Fruit fly (Drosophila melanogaster) whole organism, embryonic: ENCODE data around the gene SMC3.
A peak's percentile ranks its signal among the peaks of the same experiment; 100 is the strongest.

Experiments used
- Adf1 ChIP-seq: fragments of 200-800 bp; sonication (Bioruptor generic); IDR thresholded peaks from 2 replicates; pipeline ENCODE4 v1.3.6; 2022; ENCODE audit warnings: missing biosample characterization, missing genetic modification characterization
- C15 ChIP-seq: fragments of 200-800 bp; sonication (Bioruptor generic); IDR thresholded peaks from 3 replicates; pipeline ENCODE4 v1.3.6; 2022; ENCODE audit warnings: missing biosample characterization, missing genetic modification characterization
- CG12155 ChIP-seq: fragments of 200-800 bp; sonication (Bioruptor generic); optimal IDR thresholded peaks from 3 replicates; lab custom pipeline; 2016; ENCODE audit warnings: missing biosample characterization, missing genetic modification characterization
- CG13894 ChIP-seq: fragments of 200-800 bp; sonication (Bioruptor generic); optimal IDR thresholded peaks from 3 replicates; lab custom pipeline; 2018; ENCODE audit warnings: missing biosample characterization, mild to moderate bottlenecking, missing genetic modification characterization, moderate library complexity
- CG14014 ChIP-seq: fragments of 200-800 bp; sonication (Bioruptor generic); IDR thresholded peaks from 2 replicates; pipeline ENCODE4 v1.3.6; 2022; ENCODE audit warnings: missing biosample characterization, missing genetic modification characterization
- CG15011 ChIP-seq: fragments of 200-800 bp; sonication (Bioruptor generic); optimal IDR thresholded peaks from 3 replicates; lab custom pipeline; 2018; ENCODE audit warnings: missing biosample characterization, mild to moderate bottlenecking, missing genetic modification characterization
- CG15479 ChIP-seq: fragments of 200-800 bp; sonication (Bioruptor generic); optimal IDR thresholded peaks from 3 replicates; lab custom pipeline; 2019; ENCODE audit warnings: missing biosample characterization, mild to moderate bottlenecking, missing genetic modification characterization, moderate library complexity
- CG31224 ChIP-seq: fragments of 200-800 bp; sonication (Bioruptor generic); IDR thresholded peaks from 2 replicates; pipeline ENCODE4 v1.3.6; 2022; ENCODE audit warnings: missing biosample characterization, missing genetic modification characterization
- CG31388 ChIP-seq: fragments of 200-800 bp; sonication (Bioruptor generic); optimal IDR thresholded peaks from 2 replicates; lab custom pipeline; 2016; ENCODE audit warnings: missing biosample characterization, missing genetic modification characterization
- CG34376 ChIP-seq: fragments of 200-800 bp; sonication (Bioruptor generic); optimal IDR thresholded peaks from 2 replicates; lab custom pipeline; 2018; ENCODE audit warnings: missing biosample characterization, mild to moderate bottlenecking, missing genetic modification characterization
- CG3726 ChIP-seq: fragments of 200-800 bp; sonication (Bioruptor generic); IDR thresholded peaks from 3 replicates; pipeline ENCODE4, ENCODE4 v1.3.6; 2022; ENCODE audit warnings: missing biosample characterization, missing genetic modification characterization
- CG6654 ChIP-seq: fragments of 200-800 bp; sonication (Bioruptor generic); optimal IDR thresholded peaks from 2 replicates; lab custom pipeline; 2017; ENCODE audit warnings: missing biosample characterization, mild to moderate bottlenecking, missing genetic modification characterization
- CG6689 ChIP-seq: fragments of 200-800 bp; sonication (Bioruptor generic); IDR thresholded peaks from 2 replicates; pipeline ENCODE4 v1.3.6; 2022; ENCODE audit warnings: missing biosample characterization, missing genetic modification characterization
- CG7786 ChIP-seq: fragments of 200-800 bp; sonication (Bioruptor generic); optimal IDR thresholded peaks from 2 replicates; lab custom pipeline; 2016; ENCODE audit warnings: missing biosample characterization, missing genetic modification characterization
- CG9437 ChIP-seq: fragments of 200-800 bp; sonication (Bioruptor generic); optimal IDR thresholded peaks from 2 replicates; lab custom pipeline; 2018; ENCODE audit warnings: missing biosample characterization, mild to moderate bottlenecking, missing genetic modification characterization
- CG9932 ChIP-seq: fragments of 200-800 bp; sonication (Bioruptor generic); IDR thresholded peaks from 2 replicates; pipeline ENCODE4 v1.3.6; 2022; ENCODE audit warnings: missing biosample characterization, missing genetic modification characterization
- CTCF ChIP-seq: fragments of 200-800 bp; sonication (Bioruptor generic); optimal IDR thresholded peaks from 2 replicates; lab custom pipeline; 2017; ENCODE audit warnings: missing biosample characterization, mild to moderate bottlenecking, missing genetic modification characterization, moderate library complexity
- Dip2 ChIP-seq: fragments of 200-800 bp; sonication (Bioruptor generic); IDR thresholded peaks from 2 replicates; pipeline ENCODE4 v1.3.6; 2022; ENCODE audit warnings: missing biosample characterization, missing genetic modification characterization
- Dip3 ChIP-seq: fragments of 200-800 bp; sonication (Bioruptor generic); optimal IDR thresholded peaks from 3 replicates; lab custom pipeline; 2016; ENCODE audit warnings: missing biosample characterization, missing genetic modification characterization
- Doc2 ChIP-seq: fragments of 200-800 bp; sonication (Bioruptor generic); IDR thresholded peaks from 2 replicates; pipeline ENCODE4 v1.3.6; 2022; ENCODE audit warnings: missing biosample characterization, missing genetic modification characterization
- Gsc ChIP-seq: fragments of 200-800 bp; sonication (Bioruptor generic); IDR thresholded peaks from 2 replicates; pipeline ENCODE4 v1.3.6; 2022; ENCODE audit warnings: missing biosample characterization, missing genetic modification characterization
- H2.0 ChIP-seq: fragments of 200-800 bp; sonication (Bioruptor generic); IDR thresholded peaks from 2 replicates; pipeline ENCODE4 v1.3.6; 2022; ENCODE audit warnings: missing biosample characterization, missing genetic modification characterization
- Hsf ChIP-seq: fragments of 200-800 bp; sonication (Bioruptor generic); optimal IDR thresholded peaks from 3 replicates; lab custom pipeline; 2016; ENCODE audit warnings: missing biosample characterization, missing genetic modification characterization
- Pdp1 ChIP-seq, 2 experiments: fragments of 200-800 bp; sonication (Bioruptor generic); optimal IDR thresholded peaks; 3 replicates each; lab custom pipeline; 2016; ENCODE audit warnings: missing biosample characterization in 2 of 2, missing genetic modification characterization in 2 of 2, mild to moderate bottlenecking in 1 of 2, moderate library complexity in 1 of 2
- Ravus ChIP-seq: fragments of 200-800 bp; sonication (Bioruptor generic); IDR thresholded peaks from 2 replicates; pipeline ENCODE4 v1.3.6; 2022; ENCODE audit warnings: missing biosample characterization, missing genetic modification characterization
- bigmax ChIP-seq: fragments of 200-800 bp; sonication (Bioruptor generic); optimal IDR thresholded peaks from 2 replicates; lab custom pipeline; 2018; ENCODE audit warnings: missing biosample characterization, mild to moderate bottlenecking, missing genetic modification characterization
- br ChIP-seq: fragments of >200 bp; optimal IDR thresholded peaks from 2 replicates; lab custom pipeline; 2017
- cg ChIP-seq: fragments of 200-800 bp; sonication (Bioruptor generic); optimal IDR thresholded peaks from 3 replicates; lab custom pipeline; 2019; ENCODE audit warnings: missing biosample characterization, mild to moderate bottlenecking, missing genetic modification characterization, moderate library complexity
- croc ChIP-seq: fragments of 200-800 bp; sonication (Bioruptor generic); conservative IDR thresholded peaks from 3 replicates; pipeline ENCODE4 v1.3.6; 2022; ENCODE audit warnings: missing biosample characterization, missing genetic modification characterization
- dati ChIP-seq: fragments of 200-800 bp; sonication (Bioruptor generic); IDR thresholded peaks from 2 replicates; pipeline ENCODE4 v1.3.6; 2022; ENCODE audit warnings: missing biosample characterization, missing genetic modification characterization
- dmrt99B ChIP-seq: fragments of 200-800 bp; sonication (Bioruptor generic); optimal IDR thresholded peaks from 2 replicates; lab custom pipeline; 2018; ENCODE audit warnings: missing biosample characterization, mild to moderate bottlenecking, missing genetic modification characterization, moderate library complexity
- esg ChIP-seq: fragments of 200-800 bp; sonication (Bioruptor generic); conservative IDR thresholded peaks from 2 replicates; pipeline ENCODE4 v1.3.6; 2022; ENCODE audit warnings: missing biosample characterization, missing genetic modification characterization
- ftz-f1 ChIP-seq: fragments of 200-800 bp; sonication (Bioruptor generic); optimal IDR thresholded peaks from 2 replicates; lab custom pipeline; 2016; ENCODE audit warnings: missing biosample characterization, missing genetic modification characterization
- her ChIP-seq: fragments of 200-800 bp; sonication (Bioruptor generic); optimal IDR thresholded peaks from 2 replicates; lab custom pipeline; 2016; ENCODE audit warnings: missing biosample characterization, missing genetic modification characterization
- klu ChIP-seq: fragments of 200-800 bp; sonication (Bioruptor generic); IDR thresholded peaks from 2 replicates; pipeline ENCODE4 v1.3.6; 2022; ENCODE audit warnings: missing biosample characterization, missing genetic modification characterization
- lab ChIP-seq: fragments of 200-800 bp; sonication (Bioruptor generic); optimal IDR thresholded peaks from 3 replicates; lab custom pipeline; 2017; ENCODE audit warnings: missing biosample characterization, missing genetic modification characterization, mild to moderate bottlenecking, moderate library complexity, missing genetic modification reagents
- lov ChIP-seq, 2 experiments: fragments of 200-800 bp in 1 of 2; fragments of >200 bp in 1 of 2; sonication (Bioruptor generic) in 1 of 2; IDR thresholded peaks in 1 of 2; optimal IDR thresholded peaks in 1 of 2; 2 replicates in 1 of 2; 3 replicates in 1 of 2; pipeline versions ENCODE4 v1.3.6 to Lab custom; 2017 to 2022; ENCODE audit warnings: missing biosample characterization in 1 of 2, missing genetic modification characterization in 1 of 2
- phol ChIP-seq: fragments of 200-800 bp; sonication (Bioruptor generic); optimal IDR thresholded peaks from 3 replicates; lab custom pipeline; 2018; ENCODE audit warnings: missing biosample characterization, mild to moderate bottlenecking, missing genetic modification characterization, moderate library complexity
- ranshi ChIP-seq: fragments of 200-800 bp; sonication (Bioruptor generic); IDR thresholded peaks from 2 replicates; pipeline ENCODE4 v1.3.6; 2022; ENCODE audit warnings: missing biosample characterization, missing genetic modification characterization
- repo ChIP-seq: fragments of 200-800 bp; sonication (Bioruptor generic); optimal IDR thresholded peaks from 2 replicates; lab custom pipeline; 2016; ENCODE audit warnings: missing biosample characterization, missing genetic modification characterization
- ro ChIP-seq: fragments of 200-800 bp; sonication (Bioruptor generic); IDR thresholded peaks from 2 replicates; pipeline ENCODE4 v1.3.6; 2022; ENCODE audit warnings: missing biosample characterization, missing genetic modification characterization
- run ChIP-seq: fragments of 200-800 bp; sonication (Bioruptor generic); optimal IDR thresholded peaks from 3 replicates; lab custom pipeline; 2018; ENCODE audit warnings: missing biosample characterization, mild to moderate bottlenecking, missing genetic modification characterization
- scrt ChIP-seq: fragments of 200-800 bp; sonication (Bioruptor generic); optimal IDR thresholded peaks from 2 replicates; lab custom pipeline; 2018; ENCODE audit warnings: missing biosample characterization, mild to moderate bottlenecking, missing genetic modification characterization, moderate library complexity
- slbo ChIP-seq: fragments of 200-800 bp; sonication (Bioruptor generic); IDR thresholded peaks from 2 replicates; pipeline ENCODE4 v1.3.6; 2022; ENCODE audit warnings: missing biosample characterization, missing genetic modification characterization
- ssp ChIP-seq: fragments of 200-800 bp; sonication (Bioruptor generic); IDR thresholded peaks from 2 replicates; pipeline ENCODE4 v1.3.6; 2022; ENCODE audit warnings: missing biosample characterization, missing genetic modification characterization
- ttk ChIP-seq: fragments of 200-800 bp; sonication (Bioruptor generic); IDR thresholded peaks from 2 replicates; pipeline ENCODE4 v2.1.2; 2022; ENCODE audit warnings: missing biosample characterization, missing genetic modification characterization
- usp ChIP-seq: fragments of >200 bp; optimal IDR thresholded peaks from 2 replicates; lab custom pipeline; 2017; ENCODE audit warnings: missing biosample characterization, missing genetic modification characterization
- wdn ChIP-seq: fragments of 200-800 bp; sonication (Bioruptor generic); IDR thresholded peaks from 2 replicates; pipeline ENCODE4 v1.3.6; 2022; ENCODE audit warnings: missing biosample characterization, missing genetic modification characterization
- wek ChIP-seq: fragments of 200-800 bp; sonication (Bioruptor generic); optimal IDR thresholded peaks from 3 replicates; lab custom pipeline; 2018; ENCODE audit warnings: missing biosample characterization, mild to moderate bottlenecking, missing genetic modification characterization, moderate library complexity
- zen ChIP-seq: fragments of 200-800 bp; sonication (Bioruptor generic); optimal IDR thresholded peaks from 3 replicates; lab custom pipeline; 2018; ENCODE audit warnings: missing biosample characterization, mild to moderate bottlenecking, missing genetic modification characterization, moderate library complexity

Gene SMC3

DNA sequence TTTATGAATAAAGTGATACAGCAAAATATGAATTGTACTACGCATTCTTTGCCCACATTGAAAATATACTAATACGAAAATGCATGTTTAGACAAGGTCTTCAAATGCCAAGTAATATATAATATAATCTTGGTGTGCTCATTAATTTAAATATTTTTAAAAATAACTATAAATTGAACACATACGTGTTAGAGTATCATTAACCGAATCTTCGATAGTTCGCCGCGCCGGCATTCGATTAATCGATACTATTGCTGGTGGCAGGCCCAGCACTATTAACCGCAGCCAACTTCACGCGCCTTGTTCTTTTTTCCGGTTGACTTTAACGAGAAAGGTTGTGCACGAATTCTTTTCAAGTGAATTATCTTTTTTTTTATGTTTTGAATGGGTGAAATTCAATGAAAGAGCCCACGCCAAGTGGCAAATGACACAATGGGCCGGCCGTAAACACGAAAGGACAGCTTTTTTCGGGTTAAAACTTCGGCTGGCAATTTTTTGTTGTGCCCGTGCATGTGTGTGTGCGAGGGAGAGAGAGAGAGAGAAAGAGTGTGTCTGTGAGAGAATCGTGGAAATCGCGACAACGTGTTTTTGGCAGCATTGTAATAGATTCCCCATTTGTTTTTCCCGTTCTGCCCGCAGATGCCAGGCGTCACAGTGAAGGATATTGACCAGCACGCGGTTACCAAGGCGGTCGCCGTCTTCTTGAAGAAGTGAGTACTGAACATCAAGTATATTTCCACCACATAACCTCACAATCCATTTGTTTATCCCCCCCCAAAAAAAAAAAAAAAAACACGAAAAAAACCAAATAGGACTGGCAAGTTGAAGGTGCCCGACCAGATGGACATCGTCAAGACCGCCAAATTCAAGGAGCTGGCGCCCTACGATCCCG lies 44.6 kb upstream of the SMC3 start, which contains the start of gene RpS19a (continued):
- TF ChIP-seq Dip3 (GFP tag; lab: Kevin White, UChicago) (peak; percentile 17), CTCF (GFP tag; lab: Kevin White, UChicago) (peak; percentile 77), bigmax (peak; percentile 87), CG3726 (GFP tag; lab: Robert Waterston, UW) (0 out of 3 replicates have a peak, but pooled peaks have one; percentile 43), Adf1 (no peak), wek (GFP tag; lab: Kevin White, UChicago) (peak; percentile 89), wdn (GFP tag; lab: Robert Waterston, UW) (peak; percentile 57), slbo (GFP tag; lab: Robert Waterston, UW) (peak; percentile 75), usp (GFP tag; lab: Kevin White, UChicago) (no peak), CG13894 (peak; percentile 75), repo (GFP tag; lab: Kevin White, UChicago) (peak; percentile 30), croc (GFP tag; lab: Robert Waterston, UW) (peak; percentile 34; the same call in 2 of the 3 replicates), her (GFP tag; lab: Kevin White, UChicago) (peak; percentile 13), H2.0 (peak; percentile 61; the same call in 1 of the 2 replicates), dmrt99B (tag; lab: Kevin White, UChicago) (peak; percentile 68), Ravus (GFP tag; lab: Robert Waterston, UW) (no peak), zen (peak; percentile 40), br (lab: Kevin White, UChicago) (no peak), ssp (GFP tag; lab: Robert Waterston, UW) (no peak; the same call in 1 of the 2 replicates), ftz-f1 (GFP tag; lab: Kevin White, UChicago) (no peak), CG9932 (peak; percentile 54; the same call in 1 of the 2 replicates), klu (GFP tag; lab: Robert Waterston, UW) (0 out of 2 replicates have a peak, but pooled peaks have one; percentile 33), Gsc (no peak), CG15011 (GFP tag; lab: Kevin White, UChicago) (peak; percentile 81), CG6689 (GFP tag; lab: Robert Waterston, UW) (peak; percentile 59), dati (GFP tag; lab: Robert Waterston, UW) (0 out of 2 replicates have a peak, but pooled peaks have one; percentile 46), CG31388 (no peak), CG6654 (GFP tag; lab: Kevin White, UChicago) (peak; percentile 55), C15 (GFP tag; lab: Robert Waterston, UW) (peak; percentile 68; the same call in 1 of the 3 replicates), Dip2 (GFP tag; lab: Robert Waterston, UW) (no peak), CG7786 (GFP tag; lab: Kevin White, UChicago) (peak; percentile 37), phol (tag; lab: Kevin White, UChicago) (peak; percentile 66), ranshi (GFP tag; lab: Robert Waterston, UW) (peak; percentile 72), scrt (GFP tag; lab: Kevin White, UChicago) (peak; percentile 77), CG12155 (peak; percentile 27), lab (GFP tag; lab: Kevin White, UChicago) (peak; percentile 94), esg (GFP tag; lab: Robert Waterston, UW) (no peak), Doc2 (GFP tag; lab: Robert Waterston, UW) (no peak), CG34376 (GFP tag; lab: Kevin White, UChicago) (peak; percentile 96), ttk (peak; percentile 62), run (tag; lab: Kevin White, UChicago) (peak; percentile 31), lov (optimal IDR thresholded peaks at IDR 0.05; lab: Kevin White, UChicago) (no peak), lov (GFP tag; IDR thresholded peaks at IDR 0.05; lab: Robert Waterston, UW) (peak; percentile 94), ro (GFP tag; lab: Robert Waterston, UW) (no peak; the same call in 1 of the 2 replicates), CG14014 (peak; percentile 72), CG15479 (GFP tag; lab: Kevin White, UChicago) (peak; percentile 15), CG9437 (GFP tag; lab: Kevin White, UChicago) (peak; percentile 74), cg (GFP tag; lab: Kevin White, UChicago) (peak; percentile 72), Pdp1 (GFP tag; optimal IDR thresholded peaks at IDR 0.05; lab: Kevin White, UChicago) (peak; percentile 7 to 34), CG31224 (GFP tag; lab: Robert Waterston, UW) (peak; percentile 46), Hsf (GFP tag; lab: Kevin White, UChicago) (peak; percentile 30)
